Fruit fly (Drosophila melanogaster) whole organism, prepupa: Measurements from ENCODE around the gene yellow-c.
A peak's percentile ranks its signal among the peaks of the same experiment; 100 is the strongest.

ENCODE experiments used
- CG10631 ChIP-seq: fragments of 200-800 bp; sonication (Bioruptor generic); optimal IDR thresholded peaks from 2 replicates; lab custom pipeline; 2016; ENCODE audit warnings: missing biosample characterization, missing genetic modification characterization
- CG11294 ChIP-seq: fragments of 200-800 bp; sonication (Bioruptor generic); IDR thresholded peaks from 2 replicates; pipeline ENCODE4 v1.3.6; 2022; ENCODE audit warnings: missing biosample characterization, missing genetic modification characterization
- CG11762 ChIP-seq: fragments of 200-800 bp; sonication (Bioruptor generic); optimal IDR thresholded peaks from 3 replicates; lab custom pipeline; 2016; ENCODE audit warnings: missing biosample characterization, missing genetic modification characterization; ENCODE audit not compliant: insufficient read depth
- CG15336 ChIP-seq: fragments of 200-800 bp; sonication (Bioruptor generic); IDR thresholded peaks from 2 replicates; pipeline ENCODE4 v1.3.6; 2022; ENCODE audit warnings: missing biosample characterization, missing genetic modification characterization
- CG3032 ChIP-seq: fragments of 200-800 bp; optimal IDR thresholded peaks from 2 replicates; lab custom pipeline; 2019; ENCODE audit warnings: missing biosample characterization, mild to moderate bottlenecking, missing genetic modification characterization, moderate library complexity
- CG31627 ChIP-seq: fragments of 200-800 bp; sonication (Bioruptor generic); optimal IDR thresholded peaks from 3 replicates; lab custom pipeline; 2016; ENCODE audit warnings: missing biosample characterization, missing genetic modification characterization
- CG32006 ChIP-seq: fragments of 200-800 bp; sonication (Bioruptor generic); optimal IDR thresholded peaks from 3 replicates; lab custom pipeline; 2017; ENCODE audit warnings: missing biosample characterization, mild to moderate bottlenecking, missing genetic modification characterization
- CG34406 ChIP-seq: fragments of 200-800 bp; sonication (Bioruptor generic); optimal IDR thresholded peaks from 3 replicates; lab custom pipeline; 2016; ENCODE audit warnings: missing biosample characterization, missing genetic modification characterization
- CG3919 ChIP-seq: fragments of 200-800 bp; sonication (Bioruptor generic); optimal IDR thresholded peaks from 3 replicates; lab custom pipeline; 2016; ENCODE audit warnings: missing biosample characterization, missing genetic modification characterization
- CG6163 ChIP-seq: fragments of 200-800 bp; sonication (Bioruptor generic); IDR thresholded peaks from 3 replicates; pipeline ENCODE4 v1.3.6; 2022; ENCODE audit warnings: missing biosample characterization, missing genetic modification characterization
- CG6276 ChIP-seq: fragments of 200-800 bp; sonication (Bioruptor generic); optimal IDR thresholded peaks from 2 replicates; lab custom pipeline; 2017; ENCODE audit warnings: missing biosample characterization, mild to moderate bottlenecking, missing genetic modification characterization
- CG6792 ChIP-seq: fragments of 200-800 bp; sonication (Bioruptor generic); optimal IDR thresholded peaks from 3 replicates; lab custom pipeline; 2016; ENCODE audit warnings: missing biosample characterization, missing genetic modification characterization
- CG6808 ChIP-seq: fragments of 200-800 bp; sonication (Bioruptor generic); optimal IDR thresholded peaks from 3 replicates; lab custom pipeline; 2017; ENCODE audit warnings: missing biosample characterization, missing genetic modification characterization, mild to moderate bottlenecking, moderate library complexity, missing genetic modification reagents
- CG6854 ChIP-seq: fragments of 200-800 bp; sonication (Bioruptor generic); optimal IDR thresholded peaks from 2 replicates; lab custom pipeline; 2017; ENCODE audit warnings: missing biosample characterization, mild to moderate bottlenecking, missing genetic modification characterization
- CG7368 ChIP-seq: fragments of 200-800 bp; sonication (Bioruptor generic); optimal IDR thresholded peaks from 3 replicates; lab custom pipeline; 2016; ENCODE audit warnings: missing biosample characterization, missing genetic modification characterization
- CG8119 ChIP-seq: fragments of 200-800 bp; sonication (Bioruptor generic); IDR thresholded peaks from 3 replicates; pipeline ENCODE4 v1.3.6; 2022; ENCODE audit warnings: missing biosample characterization, missing genetic modification characterization
- CG8319 ChIP-seq: fragments of 200-800 bp; sonication (Bioruptor generic); optimal IDR thresholded peaks from 3 replicates; lab custom pipeline; 2016; ENCODE audit warnings: missing biosample characterization, missing genetic modification characterization
- CG8632 ChIP-seq: fragments of 200-800 bp; sonication (Bioruptor generic); optimal IDR thresholded peaks from 3 replicates; lab custom pipeline; 2016; ENCODE audit warnings: missing biosample characterization, missing genetic modification characterization
- CG9139 ChIP-seq: fragments of 200-800 bp; sonication (Bioruptor generic); optimal IDR thresholded peaks from 3 replicates; lab custom pipeline; 2017; ENCODE audit warnings: missing biosample characterization, mild to moderate bottlenecking, missing genetic modification characterization
- Eip75B ChIP-seq: fragments of 200-800 bp; sonication (Bioruptor generic); optimal IDR thresholded peaks from 3 replicates; lab custom pipeline; 2016; ENCODE audit warnings: missing biosample characterization, missing genetic modification characterization
- Eip78C ChIP-seq: fragments of 200-800 bp; sonication (Bioruptor generic); peaks from one replicate; lab custom pipeline; 2016; ENCODE audit warnings: missing biosample characterization, missing genetic modification characterization
- Eip93F ChIP-seq: fragments of 200-800 bp; sonication (Bioruptor generic); optimal IDR thresholded peaks from 2 replicates; lab custom pipeline; 2016; ENCODE audit warnings: missing biosample characterization, mild to moderate bottlenecking, missing genetic modification characterization
- Ets21C ChIP-seq: fragments of 200-800 bp; sonication (Bioruptor generic); optimal IDR thresholded peaks from 3 replicates; lab custom pipeline; 2016; ENCODE audit warnings: missing biosample characterization, missing genetic modification characterization
- Ets96B ChIP-seq: fragments of 200-800 bp; optimal IDR thresholded peaks from 2 replicates; lab custom pipeline; 2019; ENCODE audit warnings: missing biosample characterization, mild to moderate bottlenecking, missing genetic modification characterization, moderate library complexity
- Gug ChIP-seq: fragments of 200-800 bp; sonication (Bioruptor generic); IDR thresholded peaks from 2 replicates; pipeline ENCODE4 v1.3.6; 2022; ENCODE audit warnings: missing biosample characterization, missing genetic modification characterization
- Hr39 ChIP-seq: fragments of 200-800 bp; sonication (Bioruptor generic); optimal IDR thresholded peaks from 2 replicates; lab custom pipeline; 2016; ENCODE audit warnings: missing biosample characterization, missing genetic modification characterization
- Met ChIP-seq: fragments of 200-800 bp; sonication (Bioruptor generic); optimal IDR thresholded peaks from 3 replicates; lab custom pipeline; 2016; ENCODE audit warnings: missing biosample characterization, missing genetic modification characterization
- OdsH ChIP-seq: fragments of 200-800 bp; sonication (Bioruptor generic); optimal IDR thresholded peaks from 3 replicates; lab custom pipeline; 2016; ENCODE audit warnings: missing biosample characterization, missing genetic modification characterization
- Smox ChIP-seq: fragments of 200-800 bp; sonication (Bioruptor generic); optimal IDR thresholded peaks from 3 replicates; lab custom pipeline; 2016; ENCODE audit warnings: missing biosample characterization, missing genetic modification characterization
- Sox102F ChIP-seq: fragments of 200-800 bp; sonication (Bioruptor generic); optimal IDR thresholded peaks from 2 replicates; lab custom pipeline; 2016; ENCODE audit warnings: missing biosample characterization, mild to moderate bottlenecking, missing genetic modification characterization
- Sox14 ChIP-seq: fragments of 200-800 bp; sonication (Bioruptor generic); optimal IDR thresholded peaks from 3 replicates; lab custom pipeline; 2016; ENCODE audit warnings: missing biosample characterization, missing genetic modification characterization
- Sox15 ChIP-seq: fragments of 200-800 bp; sonication (Bioruptor generic); optimal IDR thresholded peaks from 3 replicates; lab custom pipeline; 2016; ENCODE audit warnings: missing biosample characterization, missing genetic modification characterization
- achi ChIP-seq: fragments of 200-800 bp; sonication (Bioruptor generic); optimal IDR thresholded peaks from 3 replicates; lab custom pipeline; 2016; ENCODE audit warnings: missing biosample characterization, missing genetic modification characterization
- acj6 ChIP-seq: fragments of 200-800 bp; sonication (Bioruptor generic); optimal IDR thresholded peaks from 3 replicates; lab custom pipeline; 2016; ENCODE audit warnings: missing biosample characterization, missing genetic modification characterization
- cyc ChIP-seq: fragments of 200-800 bp; sonication (Bioruptor generic); optimal IDR thresholded peaks from 3 replicates; lab custom pipeline; 2016; ENCODE audit warnings: missing biosample characterization, missing genetic modification characterization
- dac ChIP-seq: fragments of 200-800 bp; sonication (Bioruptor generic); optimal IDR thresholded peaks from 2 replicates; lab custom pipeline; 2017; ENCODE audit warnings: missing biosample characterization, mild to moderate bottlenecking, missing genetic modification characterization
- eg ChIP-seq: fragments of 200-800 bp; sonication (Bioruptor generic); IDR thresholded peaks from 3 replicates; pipeline ENCODE4 v1.3.6; 2022; ENCODE audit warnings: missing biosample characterization, missing genetic modification characterization
- esn ChIP-seq: fragments of 200-800 bp; sonication (Bioruptor generic); optimal IDR thresholded peaks from 2 replicates; lab custom pipeline; 2016; ENCODE audit warnings: missing biosample characterization, mild to moderate bottlenecking, missing genetic modification characterization, moderate library complexity
- fd59A ChIP-seq: fragments of 200-800 bp; sonication (Bioruptor generic); optimal IDR thresholded peaks from 2 replicates; lab custom pipeline; 2017; ENCODE audit warnings: missing biosample characterization, mild to moderate bottlenecking, missing genetic modification characterization, missing genetic modification reagents
- fd85E ChIP-seq: fragments of 200-800 bp; sonication (Bioruptor generic); optimal IDR thresholded peaks from 3 replicates; lab custom pipeline; 2016; ENCODE audit warnings: missing biosample characterization, missing genetic modification characterization
- fkh ChIP-seq: fragments of 200-800 bp; sonication (Bioruptor generic); optimal IDR thresholded peaks from 3 replicates; lab custom pipeline; 2017; ENCODE audit warnings: missing biosample characterization, mild to moderate bottlenecking, missing genetic modification characterization, moderate library complexity
- lz ChIP-seq: fragments of 200-800 bp; sonication (Bioruptor generic); optimal IDR thresholded peaks from 3 replicates; lab custom pipeline; 2016; ENCODE audit warnings: missing biosample characterization, missing genetic modification characterization
- net ChIP-seq: fragments of 200-800 bp; sonication (Bioruptor generic); optimal IDR thresholded peaks from 3 replicates; lab custom pipeline; 2016; ENCODE audit warnings: missing biosample characterization, missing genetic modification characterization
- pdm3 ChIP-seq: fragments of 200-800 bp; sonication (Bioruptor generic); optimal IDR thresholded peaks from 3 replicates; lab custom pipeline; 2016; ENCODE audit warnings: missing biosample characterization, missing genetic modification characterization
- spab ChIP-seq: fragments of 200-800 bp; sonication (Bioruptor generic); optimal IDR thresholded peaks from 2 replicates; lab custom pipeline; 2017; ENCODE audit warnings: missing biosample characterization, mild to moderate bottlenecking, missing genetic modification characterization, missing genetic modification reagents
- topi ChIP-seq: fragments of 200-800 bp; sonication (Bioruptor generic); optimal IDR thresholded peaks from 3 replicates; lab custom pipeline; 2016; ENCODE audit warnings: missing biosample characterization, missing genetic modification characterization
- vri ChIP-seq: fragments of 200-800 bp; sonication (Bioruptor generic); optimal IDR thresholded peaks from 3 replicates; lab custom pipeline; 2016; ENCODE audit warnings: missing biosample characterization, mild to moderate bottlenecking, missing genetic modification characterization

Gene yellow-c

DNA sequence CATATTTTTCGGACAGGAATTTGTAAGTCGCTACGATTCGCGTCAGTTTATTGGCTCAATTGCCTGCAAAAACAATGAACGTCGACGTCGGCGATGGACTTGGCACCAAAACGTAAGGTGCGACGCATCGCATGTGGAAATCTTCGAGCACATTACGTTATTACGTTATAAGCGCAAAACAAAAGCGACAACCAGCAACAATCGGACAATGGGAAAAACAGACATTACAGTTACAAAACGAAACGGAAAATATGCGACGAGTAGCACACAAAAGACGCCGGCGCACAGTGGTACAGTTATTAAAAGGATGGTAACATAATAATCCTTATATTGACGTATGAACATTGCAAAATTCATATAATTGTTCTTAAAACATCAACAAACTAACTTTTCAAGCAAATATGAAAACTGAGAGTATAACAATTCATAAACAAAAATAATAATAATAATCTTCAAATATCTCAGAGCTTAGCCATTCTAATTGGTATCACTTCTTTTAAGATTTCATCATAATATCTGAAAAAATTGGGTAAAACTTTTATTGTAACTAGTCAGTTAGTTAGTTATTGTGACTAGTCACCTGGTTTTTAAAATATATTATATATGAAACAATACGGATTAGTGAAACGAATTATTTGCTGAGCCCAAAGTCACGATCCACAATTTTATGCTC is 40.2 kb upstream of the yellow-c start (continued):
- TF ChIP-seq Eip78C (GFP tag; lab: Kevin White, UChicago) (peak; percentile 96), Eip75B (GFP tag; lab: Kevin White, UChicago) (no peak), eg (GFP tag; lab: Robert Waterston, UW) (no peak), Ets21C (GFP tag; lab: Kevin White, UChicago) (no peak), CG10631 (peak; percentile 56), OdsH (peak; percentile 72), acj6 (peak; percentile 68), spab (GFP tag; lab: Kevin White, UChicago) (peak; percentile 45), CG8319 (no peak), net (GFP tag; lab: Kevin White, UChicago) (peak; percentile 66), CG31627 (GFP tag; lab: Kevin White, UChicago) (peak; percentile 7), CG6792 (GFP tag; lab: Kevin White, UChicago) (peak; percentile 51), CG7368 (GFP tag; lab: Kevin White, UChicago) (no peak), Met (GFP tag; lab: Kevin White, UChicago) (no peak), CG32006 (GFP tag; lab: Kevin White, UChicago) (peak; percentile 87), Hr39 (GFP tag; lab: Kevin White, UChicago) (no peak), Sox102F (GFP tag; lab: Kevin White, UChicago) (no peak), CG6276 (GFP tag; lab: Kevin White, UChicago) (peak; percentile 27), CG34406 (peak; percentile 70), cyc (no peak), lz (peak; percentile 5), CG9139 (GFP tag; lab: Kevin White, UChicago) (peak; percentile 27), Smox (GFP tag; lab: Kevin White, UChicago) (no peak), Ets96B (peak; percentile 69), vri (GFP tag; lab: Kevin White, UChicago) (no peak), Gug (GFP tag; lab: Robert Waterston, UW) (no peak), fd85E (GFP tag; lab: Kevin White, UChicago) (no peak), CG3919 (GFP tag; lab: Kevin White, UChicago) (peak; percentile 48), pdm3 (GFP tag; lab: Kevin White, UChicago) (peak; percentile 64)
- TF ChIP-seq, all 60 proteins: peak for 36

- peak; percentile 97 for TF ChIP-seq CG15336
- peak; percentile 79 for TF ChIP-seq Sox102F (GFP tag; lab: Kevin White, UChicago)
- peak; percentile 95 for TF ChIP-seq acj6
- peak; percentile 97 for TF ChIP-seq CG8119 (GFP tag; lab: Robert Waterston, UW)
- peak; percentile 85 for TF ChIP-seq fkh (GFP tag; lab: Kevin White, UChicago)
- TF ChIP-seq Sox14 (GFP tag; lab: Kevin White, UChicago): peak; percentile 78
- peak; percentile 83 for TF ChIP-seq Sox15
- TF ChIP-seq lz: peak; percentile 73
- TF ChIP-seq vri (GFP tag; lab: Kevin White, UChicago): peak; percentile 90
- peak; percentile 96 for TF ChIP-seq CG8632 (GFP tag; lab: Kevin White, UChicago)
- peak; percentile 95 for TF ChIP-seq fd59A (GFP tag; lab: Kevin White, UChicago)
- TF ChIP-seq CG32006 (GFP tag; lab: Kevin White, UChicago): peak; percentile 96
- TF ChIP-seq CG6854 (GFP tag; lab: Kevin White, UChicago): peak; percentile 89
- TF ChIP-seq CG6163 (GFP tag; lab: Robert Waterston, UW): peak; percentile 97
- TF ChIP-seq pdm3 (GFP tag; lab: Kevin White, UChicago): peak; percentile 79
- TF ChIP-seq Eip93F: peak; percentile 66
- peak; percentile 95 for TF ChIP-seq achi (GFP tag; lab: Kevin White, UChicago)
- peak; percentile 86 for TF ChIP-seq esn
- peak; percentile 86 for TF ChIP-seq CG8319
- peak; percentile 70 for TF ChIP-seq topi (GFP tag; lab: Kevin White, UChicago)
- TF ChIP-seq CG6808: peak; percentile 94
- TF ChIP-seq CG3032 (tag; lab: Kevin White, UChicago): peak; percentile 97
- TF ChIP-seq CG11294: peak; percentile 91
- peak; percentile 98 for TF ChIP-seq Ets96B
- TF ChIP-seq cyc: peak; percentile 77
- TF ChIP-seq CG11762 (GFP tag; lab: Kevin White, UChicago): peak; percentile 92
- peak; percentile 94 for TF ChIP-seq CG3919 (GFP tag; lab: Kevin White, UChicago)
- TF ChIP-seq CG9139 (GFP tag; lab: Kevin White, UChicago): peak; percentile 90
- TF ChIP-seq eg (GFP tag; lab: Robert Waterston, UW): peak; percentile 97
- peak; percentile 77 for TF ChIP-seq dac (GFP tag; lab: Kevin White, UChicago)
These were observed 39.4 kb upstream of the yellow-c start for dm6 chr2L:14995594-14996463.
